Worm (Caenorhabditis elegans): ENCODE results near the gene taf-11.3.

DNA sequence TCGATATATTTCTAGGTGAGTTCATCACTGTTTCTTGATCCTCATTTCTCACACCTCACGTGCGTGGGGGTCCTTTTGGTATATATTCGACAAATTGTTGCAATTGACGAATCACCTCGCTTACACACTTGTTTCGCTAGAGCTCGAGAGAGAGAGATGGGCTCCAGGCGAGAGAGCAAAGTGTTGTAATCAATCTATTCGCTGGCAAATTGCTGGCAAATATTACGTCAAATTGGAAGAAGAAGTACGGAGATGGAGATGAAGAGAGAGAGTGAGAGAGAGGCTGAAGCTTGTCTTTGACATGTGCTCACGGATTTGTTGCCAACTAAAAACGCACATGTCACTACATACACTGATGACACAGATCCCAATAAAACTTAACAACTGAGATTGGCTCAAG lies 20.9 kb upstream of the taf-11.3 start:
- TF ChIP-seq aly-2 (tag; optimal IDR thresholded peaks at IDR 0.05): no peak
- no peak for TF ChIP-seq lir-3 (tag; optimal IDR thresholded peaks at IDR 0.05; ENCODE audit: poor library complexity)
